Fruit fly (Drosophila melanogaster): Measurements from ENCODE around the gene Ssdp.

Ssdp gene

dm6 chr3R:18232187-18232586 is 32.8 kb upstream of the Ssdp start:
- peak; percentile 22 for TF ChIP-seq cg (GFP tag; optimal IDR thresholded peaks at IDR 0.05)
- TF ChIP-seq phol (tag; optimal IDR thresholded peaks at IDR 0.05), result peak; percentile 70
- peak; percentile 16 for TF ChIP-seq sens (GFP tag)
- TF ChIP-seq Sox100B (GFP tag; optimal IDR thresholded peaks at IDR 0.05), result no peak
- peak; percentile 48 for TF ChIP-seq gcm (GFP tag; optimal IDR thresholded peaks at IDR 0.05)
- TF ChIP-seq knrl (GFP tag; IDR thresholded peaks at IDR 0.05; ENCODE audit: partially characterized antibody), result no peak
- peak; percentile 92 for TF ChIP-seq CG17802 (tag; optimal IDR thresholded peaks at IDR 0.05)

- TF ChIP-seq Dp (GFP tag; optimal IDR thresholded peaks at IDR 0.05), result peak; percentile 60
- no peak for TF ChIP-seq CG34422 (GFP tag; IDR thresholded peaks at IDR 0.05)
- peak; percentile 86 for TF ChIP-seq CG17802 (tag; optimal IDR thresholded peaks at IDR 0.05)
- TF ChIP-seq sens (GFP tag), result peak; percentile 45
- TF ChIP-seq Sry-δ (GFP tag; optimal IDR thresholded peaks at IDR 0.05), result peak; percentile 32
- TF ChIP-seq BEAF-32 (GFP tag; optimal IDR thresholded peaks at IDR 0.05), result peak; percentile 41
- TF ChIP-seq Med (GFP tag), result peak; percentile 50
- no peak for TF ChIP-seq CG10321 (GFP tag; IDR thresholded peaks at IDR 0.05)
- peak; percentile 80 for TF ChIP-seq Myb (GFP tag; optimal IDR thresholded peaks at IDR 0.05)
- peak; percentile 20; the same call in 1 of the 3 replicates for TF ChIP-seq row (GFP tag; IDR thresholded peaks at IDR 0.05)
- TF ChIP-seq exex (tag; optimal IDR thresholded peaks at IDR 0.05), result peak; percentile 9
- peak; percentile 43; the same call in 1 of the 2 replicates for TF ChIP-seq CG13287 (GFP tag; IDR thresholded peaks at IDR 0.05; ENCODE audit: partially characterized antibody)
- 0 out of 3 replicates have a peak, but pooled peaks have one; percentile 27 for TF ChIP-seq CG6791 (GFP tag; IDR thresholded peaks at IDR 0.05; ENCODE audit: partially characterized antibody)
- 0 out of 3 replicates have a peak, but pooled peaks have one; percentile 25 for TF ChIP-seq HLH4C (GFP tag; IDR thresholded peaks at IDR 0.05; ENCODE audit: partially characterized antibody)
- 0 out of 4 replicates have a peak, but pooled peaks have one; percentile 20 for TF ChIP-seq Dll (GFP tag; IDR thresholded peaks at IDR 0.05; ENCODE audit: partially characterized antibody)
- peak; percentile 42 for TF ChIP-seq stwl (tag; optimal IDR thresholded peaks at IDR 0.05)
- TF ChIP-seq trem (tag; optimal IDR thresholded peaks at IDR 0.05), result peak; percentile 13
- peak; percentile 21 for TF ChIP-seq CG30020 (tag; optimal IDR thresholded peaks at IDR 0.05)
- no peak for TF ChIP-seq cad (GFP tag; optimal IDR thresholded peaks at IDR 0.05)
- TF ChIP-seq ssp (GFP tag; IDR thresholded peaks at IDR 0.05), result peak; percentile 84
- TF ChIP-seq E2f2 (GFP tag; IDR thresholded peaks at IDR 0.05), result peak; percentile 51; the same call in 1 of the 2 replicates
- peak; percentile 79 for TF ChIP-seq CG7357 (GFP tag; IDR thresholded peaks at IDR 0.05)
- TF ChIP-seq amos (GFP tag; IDR thresholded peaks at IDR 0.05; ENCODE audit: partially characterized antibody), result no peak
- TF ChIP-seq CG1603 (tag; optimal IDR thresholded peaks at IDR 0.05), result peak; percentile 26
- TF ChIP-seq CG2116 (GFP tag; optimal IDR thresholded peaks at IDR 0.05), result peak; percentile 10
- no peak for TF ChIP-seq ab (GFP tag; optimal IDR thresholded peaks at IDR 0.05)
- no peak for TF ChIP-seq Rfx (GFP tag; IDR thresholded peaks at IDR 0.05)
- TF ChIP-seq Dref (GFP tag; IDR thresholded peaks at IDR 0.05), result peak; percentile 46; the same call in 1 of the 2 replicates
- TF ChIP-seq CG15514 (GFP tag; optimal IDR thresholded peaks at IDR 0.05), result peak; percentile 47
- no peak for TF ChIP-seq gem (tag; optimal IDR thresholded peaks at IDR 0.05)
- TF ChIP-seq pzg (GFP tag; optimal IDR thresholded peaks at IDR 0.05), result peak; percentile 37
Observed at dm6 chr3R:18230229-18230628, 30.8 kb upstream of the Ssdp start.

- TF ChIP-seq row (GFP tag; IDR thresholded peaks at IDR 0.05) (peak; percentile 43; the same call in 1 of the 3 replicates), CG1024 (GFP tag; IDR thresholded peaks at IDR 0.05) (no peak), CG6765 (GFP tag; optimal IDR thresholded peaks at IDR 0.05) (no peak), CG12299 (tag; optimal IDR thresholded peaks at IDR 0.05) (no peak), CrebB (tag; optimal IDR thresholded peaks at IDR 0.05) (no peak), CG7745 (tag; optimal IDR thresholded peaks at IDR 0.05) (no peak), lola (GFP tag; optimal IDR thresholded peaks at IDR 0.05) (no peak), CG9932 (GFP tag; IDR thresholded peaks at IDR 0.05) (peak; percentile 27; the same call in 1 of the 2 replicates), CG30403 (GFP tag; optimal IDR thresholded peaks at IDR 0.05) (no peak), Rfx (GFP tag; IDR thresholded peaks at IDR 0.05) (peak; percentile 31; the same call in 1 of the 2 replicates), Drgx (GFP tag; IDR thresholded peaks at IDR 0.05) (0 out of 2 replicates have a peak, but pooled peaks have one; percentile 17), trh (GFP tag; optimal IDR thresholded peaks at IDR 0.05) (no peak), ci (GFP tag; IDR thresholded peaks at IDR 0.05) (peak; percentile 49; the same call in 1 of the 3 replicates), Stat92E (GFP tag; optimal IDR thresholded peaks at IDR 0.05) (no peak)
Observed at dm6 chr3R:18228713-18229222, 29.4 kb upstream of the Ssdp start.

Measured in whole organism, embryonic.